Worm (Caenorhabditis elegans) whole organism, L1 larva: Measurements from ENCODE around the gene Y45G5AM.5.

Experiments used
- C04F5.9 ChIP-seq: sonication (generic microtip); optimal IDR thresholded peaks from 2 replicates; lab custom pipeline; 2016; ENCODE audit warnings: missing genetic modification characterization, missing compliant biosample characterization
- F16B12.6 ChIP-seq: fragments of 150-350 bp; optimal IDR thresholded peaks from 2 replicates; lab custom pipeline; 2014; ENCODE audit warnings: missing biosample characterization, missing genetic modification characterization
- Y116A8C.19 ChIP-seq: sonication (generic microtip); optimal IDR thresholded peaks from 2 replicates; lab custom pipeline; 2016; ENCODE audit warnings: missing compliant biosample characterization, missing genetic modification characterization, borderline replicate concordance
- aha-1 ChIP-seq: fragments of 150-350 bp; optimal IDR thresholded peaks from 2 replicates; lab custom pipeline; 2014; ENCODE audit warnings: missing biosample characterization, missing genetic modification characterization
- alr-1 ChIP-seq: fragments of 200-800 bp; sonication (Bioruptor generic); optimal IDR thresholded peaks from 2 replicates; lab custom pipeline; 2018; ENCODE audit warnings: borderline replicate concordance, mild to moderate bottlenecking, missing genetic modification characterization, missing compliant biosample characterization
- ama-1 ChIP-seq: fragments of 150-350 bp; optimal IDR thresholded peaks from 2 replicates; lab custom pipeline; 2014
- blmp-1 ChIP-seq: fragments of 150-350 bp; optimal IDR thresholded peaks from 2 replicates; lab custom pipeline; 2014; ENCODE audit warnings: missing biosample characterization, missing genetic modification characterization
- ceh-82 ChIP-seq, 3 experiments: fragments of 150-350 bp in 1 of 3; sonication (generic microtip) in 2 of 3; optimal IDR thresholded peaks; 2 replicates each; lab custom pipeline; 2014 to 2017; ENCODE audit warnings: missing biosample characterization in 3 of 3, missing genetic modification characterization in 3 of 3
- ceh-88 ChIP-seq: fragments of 200-800 bp; sonication (Bioruptor generic); IDR thresholded peaks from 2 replicates; pipeline ENCODE4 v1.3.6; 2022; ENCODE audit warnings: missing genetic modification characterization, missing compliant biosample characterization
- efl-1 ChIP-seq, 4 experiments: fragments of 150-350 bp; optimal IDR thresholded peaks in 3 of 4; peaks in 1 of 4; 1 replicate in 1 of 4; 2 replicates in 3 of 4; lab custom pipeline; 2014; ENCODE audit warnings: missing biosample characterization in 2 of 4, missing genetic modification characterization in 2 of 4, missing genetic modification reagents in 2 of 4
- fkh-10 ChIP-seq: sonication (generic microtip); optimal IDR thresholded peaks from 2 replicates; lab custom pipeline; 2017; ENCODE audit warnings: missing biosample characterization, missing genetic modification reagents, missing genetic modification characterization
- hlh-17 ChIP-seq: fragments of 200-800 bp; sonication (Bioruptor generic); optimal IDR thresholded peaks from 2 replicates; lab custom pipeline; 2018; ENCODE audit warnings: missing genetic modification characterization, mild to moderate bottlenecking, missing compliant biosample characterization, moderate library complexity, borderline replicate concordance
- hlh-4 ChIP-seq: sonication (generic microtip); optimal IDR thresholded peaks from 2 replicates; lab custom pipeline; 2016; ENCODE audit warnings: mild to moderate bottlenecking, missing genetic modification characterization, missing compliant biosample characterization
- hpl-2 ChIP-seq: fragments of 150-350 bp; optimal IDR thresholded peaks from 2 replicates; lab custom pipeline; 2014; ENCODE audit warnings: missing biosample characterization, missing genetic modification reagents, missing genetic modification characterization
- irx-1 ChIP-seq: sonication (generic microtip); optimal IDR thresholded peaks from 2 replicates; lab custom pipeline; 2016; ENCODE audit warnings: missing genetic modification characterization, missing compliant biosample characterization
- lin-13 ChIP-seq: fragments of 150-350 bp; optimal IDR thresholded peaks from 2 replicates; lab custom pipeline; 2014; ENCODE audit warnings: missing biosample characterization, missing genetic modification reagents, missing genetic modification characterization
- lin-14 ChIP-seq: fragments of 200-800 bp; sonication (Bioruptor generic); optimal IDR thresholded peaks from 2 replicates; lab custom pipeline; 2018; ENCODE audit warnings: mild to moderate bottlenecking, missing genetic modification characterization, moderate library complexity, missing compliant biosample characterization
- lin-15B ChIP-seq: fragments of 150-350 bp; sonication (generic microtip); optimal IDR thresholded peaks from 3 replicates; lab custom pipeline; 2014; ENCODE audit warnings: missing biosample characterization, missing genetic modification characterization
- lin-39 ChIP-seq: fragments of 150-350 bp; optimal IDR thresholded peaks from 2 replicates; lab custom pipeline; 2014; ENCODE audit warnings: missing biosample characterization, missing genetic modification reagents, missing genetic modification characterization
- lir-3 ChIP-seq: sonication (generic microtip); optimal IDR thresholded peaks from 2 replicates; lab custom pipeline; 2016; ENCODE audit warnings: mild to moderate bottlenecking, missing genetic modification characterization, moderate library complexity, missing compliant biosample characterization; ENCODE audit not compliant: poor library complexity
- mdl-1 ChIP-seq, 2 experiments: fragments of 150-350 bp; optimal IDR thresholded peaks; 2 replicates each; lab custom pipeline; 2014 to 2017; ENCODE audit warnings: missing biosample characterization in 2 of 2, missing genetic modification characterization in 2 of 2, inconsistent platforms in 1 of 2
- mef-2 ChIP-seq: fragments of 150-350 bp; optimal IDR thresholded peaks from 2 replicates; lab custom pipeline; 2014; ENCODE audit warnings: missing biosample characterization, missing genetic modification characterization
- nhr-20 ChIP-seq: sonication (generic microtip); optimal IDR thresholded peaks from 2 replicates; lab custom pipeline; 2016; ENCODE audit warnings: mild to moderate bottlenecking, missing genetic modification characterization, missing compliant biosample characterization
- nhr-47 ChIP-seq: sonication (generic microtip); optimal IDR thresholded peaks from 2 replicates; lab custom pipeline; 2016; ENCODE audit warnings: mild to moderate bottlenecking, missing genetic modification characterization, moderate library complexity, missing compliant biosample characterization
- nhr-76 ChIP-seq: sonication (generic microtip); optimal IDR thresholded peaks from 2 replicates; lab custom pipeline; 2017; ENCODE audit warnings: missing biosample characterization, missing genetic modification characterization
- nhr-77 ChIP-seq: fragments of 150-350 bp; optimal IDR thresholded peaks from 2 replicates; lab custom pipeline; 2014; ENCODE audit warnings: missing biosample characterization, missing genetic modification characterization
- nhr-84 ChIP-seq: sonication (generic microtip); optimal IDR thresholded peaks from 2 replicates; lab custom pipeline; 2017; ENCODE audit warnings: missing biosample characterization, missing genetic modification characterization
- nhr-85 ChIP-seq: sonication (generic microtip); peaks from one replicate; lab custom pipeline; 2016; ENCODE audit warnings: missing genetic modification characterization, inconsistent platforms, missing compliant biosample characterization
- nhr-90 ChIP-seq: sonication (generic microtip); optimal IDR thresholded peaks from 2 replicates; lab custom pipeline; 2016; ENCODE audit warnings: mild to moderate bottlenecking, missing genetic modification characterization, missing compliant biosample characterization; ENCODE audit not compliant: poor library complexity
- rnt-1 ChIP-seq: sonication (generic microtip); optimal IDR thresholded peaks from 2 replicates; lab custom pipeline; 2016; ENCODE audit warnings: mild to moderate bottlenecking, missing genetic modification characterization, moderate library complexity, missing compliant biosample characterization
- skn-1 ChIP-seq: fragments of 150-350 bp; optimal IDR thresholded peaks from 2 replicates; lab custom pipeline; 2014; ENCODE audit warnings: missing biosample characterization, missing genetic modification characterization
- tlp-1 ChIP-seq: fragments of 150-350 bp; optimal IDR thresholded peaks from 2 replicates; lab custom pipeline; 2014; ENCODE audit warnings: missing biosample characterization, missing genetic modification characterization
- unc-130 ChIP-seq: fragments of 150-350 bp; optimal IDR thresholded peaks from 2 replicates; lab custom pipeline; 2017; ENCODE audit warnings: missing biosample characterization, missing genetic modification characterization, inconsistent platforms
- unc-62 ChIP-seq: fragments of 150-350 bp; optimal IDR thresholded peaks from 2 replicates; lab custom pipeline; 2014; ENCODE audit warnings: missing biosample characterization, missing genetic modification reagents, missing genetic modification characterization
- unc-98 ChIP-seq: fragments of 200-800 bp; sonication (Bioruptor generic); IDR thresholded peaks from 2 replicates; pipeline ENCODE4 v1.3.6; 2022; ENCODE audit warnings: missing genetic modification characterization, missing compliant biosample characterization
- zag-1 ChIP-seq: fragments of 150-350 bp; optimal IDR thresholded peaks from 2 replicates; lab custom pipeline; 2014; ENCODE audit warnings: missing biosample characterization, missing genetic modification characterization

Y45G5AM.5 gene

DNA sequence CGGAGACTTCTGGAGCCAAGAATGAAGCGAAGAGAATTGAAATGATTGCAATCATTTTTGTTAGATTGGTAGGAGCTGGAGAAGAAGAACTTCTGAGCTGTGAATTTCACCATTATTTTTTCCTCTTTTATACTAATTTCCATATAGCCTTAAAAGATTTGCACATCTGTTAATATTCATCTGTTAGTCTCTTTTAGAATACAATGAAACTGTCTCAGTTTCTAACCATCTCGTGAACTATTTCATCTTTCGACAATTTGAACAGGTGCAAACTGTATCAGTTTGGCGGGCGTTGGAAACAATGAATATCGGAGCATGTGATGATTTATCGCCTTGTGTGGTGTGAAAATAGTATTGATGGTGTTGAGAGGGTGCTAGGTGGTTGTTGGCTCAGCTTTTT is 37.8 kb upstream of the Y45G5AM.5 start, which contains the start of gene phat-5:
phat-5 (minus strand) TSS at position 101 of the 400 bp plus-strand sequence.
- TF ChIP-seq zag-1 (no peak), mef-2 (tag; lab: Kevin White, UChicago) (no peak), hlh-17 (GFP tag; lab: Kevin White, UChicago) (no peak), unc-98 (GFP tag; lab: Robert Waterston, UW) (no peak), ceh-82 (tag; optimal IDR thresholded peaks at IDR 0.05; lab: Kevin White, UChicago) (no peak), lin-14 (no peak)

DNA sequence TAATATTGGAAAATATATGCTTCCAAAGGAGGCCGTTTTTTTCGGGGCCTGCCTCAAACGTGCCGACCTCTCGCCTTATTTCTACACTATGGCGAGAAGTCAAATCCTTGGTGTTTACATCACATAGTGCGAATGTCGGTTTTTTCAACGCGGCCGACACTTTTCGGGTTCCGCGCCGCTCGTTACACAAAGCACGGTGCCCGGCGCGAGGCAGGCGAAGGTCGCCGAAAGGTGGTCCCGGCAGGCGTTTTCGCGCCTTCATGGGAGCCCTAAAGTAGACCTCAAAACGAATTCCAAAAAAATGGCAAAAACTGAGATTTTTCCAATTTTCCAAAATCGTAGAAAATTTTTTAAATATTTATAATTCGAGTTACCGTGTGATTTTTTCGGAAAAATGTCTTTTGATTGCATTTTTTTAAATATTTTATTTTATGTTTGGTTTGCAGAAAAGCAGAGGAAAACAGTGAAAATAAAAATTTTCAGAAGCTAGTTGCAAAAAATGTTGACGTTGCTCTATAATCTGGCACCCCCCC is 34.6 kb upstream of the Y45G5AM.5 start, which contains the start of gene T05B4.12:
T05B4.12 (minus strand) TSS at position 483 of the 533 bp plus-strand sequence.
- TF ChIP-seq unc-98 (GFP tag; lab: Robert Waterston, UW) (no peak), irx-1 (no peak), hpl-2 (GFP tag; lab: Kevin White, UChicago) (no peak), nhr-47 (no peak), mdl-1 (tag; optimal IDR thresholded peaks at IDR 0.05; lab: Kevin White, UChicago) (no peak), efl-1 (optimal IDR thresholded peaks at IDR 0.05; lab: Kevin White, UChicago) (no peak), efl-1 (GFP tag; optimal IDR thresholded peaks at IDR 0.05 in 1 of 2; lab: Kevin White, UChicago) (no peak), ama-1 (lab: Kevin White, UChicago) (no peak), zag-1 (no peak), hlh-4 (no peak)

DNA sequence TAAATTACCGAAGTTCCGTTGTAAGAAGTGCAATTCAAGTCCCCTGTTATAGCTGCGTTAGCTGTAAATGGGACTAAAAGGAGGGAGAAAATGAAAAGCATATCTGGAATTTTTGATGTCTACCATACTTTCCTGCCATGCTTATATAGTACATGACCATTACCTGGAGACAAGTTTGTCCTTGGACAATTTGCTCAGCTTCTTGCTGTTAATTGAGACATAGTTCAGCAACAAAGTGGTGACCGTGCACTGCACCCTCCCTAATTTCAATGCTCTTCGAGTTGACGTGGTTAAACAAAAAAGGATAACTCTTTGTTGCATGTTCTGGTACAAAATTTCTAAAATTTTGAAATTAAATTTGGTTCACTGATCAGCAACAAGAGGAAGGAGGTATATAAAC is 32.8 kb upstream of the Y45G5AM.5 start, which contains the start of gene T05B4.13:
T05B4.13 (minus strand) TSS at position 101 of the 400 bp plus-strand sequence.
- no peak for TF ChIP-seq unc-130
- TF ChIP-seq lin-13 (GFP tag; lab: Kevin White, UChicago), result no peak
- no peak for TF ChIP-seq fkh-10
- TF ChIP-seq nhr-20 (tag; lab: Kevin White, UChicago), result no peak
- no peak for TF ChIP-seq ceh-82 (tag; optimal IDR thresholded peaks at IDR 0.05; lab: Kevin White, UChicago)
- TF ChIP-seq mdl-1 (tag; optimal IDR thresholded peaks at IDR 0.05; lab: Kevin White, UChicago), result no peak
- TF ChIP-seq lir-3, result no peak

DNA sequence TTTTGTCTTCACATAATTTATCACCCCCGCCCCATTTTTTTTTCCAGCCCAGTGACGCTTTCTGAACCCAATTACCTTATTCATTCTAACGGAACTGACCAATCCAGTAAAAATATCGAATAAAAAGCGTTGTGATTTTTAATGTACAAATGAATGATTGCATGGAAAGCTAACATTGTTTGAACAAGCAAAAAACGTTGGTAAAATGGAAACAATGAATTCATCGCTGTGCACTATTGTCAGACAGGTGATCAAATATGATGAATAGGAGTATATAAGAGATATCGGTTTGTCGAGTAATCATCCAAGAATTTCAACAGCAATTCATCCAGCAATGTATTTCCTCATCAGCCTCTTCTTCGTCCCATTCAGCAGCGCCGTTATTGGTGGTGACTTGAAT is 30.6 kb upstream of the Y45G5AM.5 start, which contains the start of gene phat-4:
phat-4 (plus strand) TSS at position 301 of the 400 bp plus-strand sequence.
- TF ChIP-seq nhr-77 (no peak), hpl-2 (GFP tag; lab: Kevin White, UChicago) (no peak), unc-62 (no peak), nhr-90 (no peak), Y116A8C.19 (tag; lab: Kevin White, UChicago) (no peak), rnt-1 (tag; lab: Kevin White, UChicago) (no peak), blmp-1 (tag; lab: Kevin White, UChicago) (no peak), C04F5.9 (tag; lab: Kevin White, UChicago) (no peak), F16B12.6 (tag; lab: Kevin White, UChicago) (no peak), alr-1 (tag; lab: Kevin White, UChicago) (no peak), ceh-88 (no peak), nhr-85 (tag; lab: Kevin White, UChicago) (no peak), nhr-84 (tag; lab: Kevin White, UChicago) (no peak), lin-39 (no peak), tlp-1 (tag; lab: Kevin White, UChicago) (no peak), aha-1 (tag; lab: Kevin White, UChicago) (no peak), skn-1 (tag; lab: Kevin White, UChicago) (no peak), lin-15B (tag; lab: Kevin White, UChicago) (no peak), nhr-76 (tag; lab: Kevin White, UChicago) (no peak)
